Worm (Caenorhabditis elegans) whole organism, L1 larva: Measurements from ENCODE around the gene B0034.5.
A peak's percentile ranks its signal among the peaks of the same experiment; 100 is the strongest.

Source experiments
- F16B12.6 ChIP-seq: fragments of 150-350 bp; optimal IDR thresholded peaks from 2 replicates; lab custom pipeline; 2014; ENCODE audit warnings: missing biosample characterization, missing genetic modification characterization
- Y116A8C.19 ChIP-seq: sonication (generic microtip); optimal IDR thresholded peaks from 2 replicates; lab custom pipeline; 2016; ENCODE audit warnings: missing compliant biosample characterization, missing genetic modification characterization, borderline replicate concordance
- alr-1 ChIP-seq: fragments of 200-800 bp; sonication (Bioruptor generic); optimal IDR thresholded peaks from 2 replicates; lab custom pipeline; 2018; ENCODE audit warnings: borderline replicate concordance, mild to moderate bottlenecking, missing genetic modification characterization, missing compliant biosample characterization
- aly-2 ChIP-seq: fragments of 150-350 bp; optimal IDR thresholded peaks from 2 replicates; lab custom pipeline; 2014; ENCODE audit warnings: missing biosample characterization, missing genetic modification characterization
- ama-1 ChIP-seq: fragments of 150-350 bp; optimal IDR thresholded peaks from 2 replicates; lab custom pipeline; 2014
- ceh-82 ChIP-seq, 3 experiments: fragments of 150-350 bp in 1 of 3; sonication (generic microtip) in 2 of 3; optimal IDR thresholded peaks; 2 replicates each; lab custom pipeline; 2014 to 2017; ENCODE audit warnings: missing biosample characterization in 3 of 3, missing genetic modification characterization in 3 of 3
- ceh-88 ChIP-seq: fragments of 200-800 bp; sonication (Bioruptor generic); IDR thresholded peaks from 2 replicates; pipeline ENCODE4 v1.3.6; 2022; ENCODE audit warnings: missing genetic modification characterization, missing compliant biosample characterization
- ceh-90 ChIP-seq: sonication (generic microtip); optimal IDR thresholded peaks from 2 replicates; lab custom pipeline; 2016; ENCODE audit warnings: missing genetic modification characterization, missing compliant biosample characterization
- dpl-1 ChIP-seq, 3 experiments: fragments of 150-350 bp in 2 of 3; sonication (generic microtip) in 1 of 3; optimal IDR thresholded peaks; 2 replicates each; lab custom pipeline; 2014 to 2017; ENCODE audit warnings: missing biosample characterization in 3 of 3, missing genetic modification characterization in 3 of 3, missing genetic modification reagents in 3 of 3
- dsc-1 ChIP-seq: sonication (generic microtip); optimal IDR thresholded peaks from 2 replicates; lab custom pipeline; 2016; ENCODE audit warnings: mild to moderate bottlenecking, missing genetic modification characterization, missing compliant biosample characterization
- efl-3 ChIP-seq: fragments of 200-800 bp; sonication (Bioruptor generic); optimal IDR thresholded peaks from 2 replicates; lab custom pipeline; 2018; ENCODE audit warnings: mild to moderate bottlenecking, missing genetic modification characterization, missing compliant biosample characterization
- egl-27 ChIP-seq, 2 experiments: fragments of 150-350 bp in 1 of 2; sonication (generic microtip); optimal IDR thresholded peaks; 3 replicates each; lab custom pipeline; 2017 to 2018; ENCODE audit warnings: missing biosample characterization in 2 of 2, missing genetic modification characterization in 2 of 2, missing genetic modification reagents in 2 of 2
- elt-2 ChIP-seq: sonication (generic microtip); optimal IDR thresholded peaks from 2 replicates; lab custom pipeline; 2016; ENCODE audit warnings: missing genetic modification characterization, mild to moderate bottlenecking, inconsistent platforms, missing compliant biosample characterization, missing genetic modification reagents
- ets-5 ChIP-seq: fragments of 200-800 bp; sonication (Bioruptor generic); IDR thresholded peaks from 2 replicates; pipeline ENCODE4 v1.3.6; 2022; ENCODE audit warnings: missing genetic modification characterization, missing compliant biosample characterization
- fkh-10 ChIP-seq: sonication (generic microtip); optimal IDR thresholded peaks from 2 replicates; lab custom pipeline; 2017; ENCODE audit warnings: missing biosample characterization, missing genetic modification reagents, missing genetic modification characterization
- fkh-4 ChIP-seq: sonication (generic microtip); optimal IDR thresholded peaks from 2 replicates; lab custom pipeline; 2016; ENCODE audit warnings: missing compliant biosample characterization, missing genetic modification characterization, borderline replicate concordance
- fkh-8 ChIP-seq: sonication (generic microtip); optimal IDR thresholded peaks from 2 replicates; lab custom pipeline; 2016; ENCODE audit warnings: mild to moderate bottlenecking, missing genetic modification characterization, missing compliant biosample characterization
- grh-1 ChIP-seq: fragments of 200-800 bp; sonication (Bioruptor generic); IDR thresholded peaks from 2 replicates; pipeline ENCODE4 v1.3.6; 2022; ENCODE audit warnings: missing genetic modification reagents, missing genetic modification characterization, missing compliant biosample characterization
- jun-1 ChIP-seq: fragments of 150-350 bp; optimal IDR thresholded peaks from 2 replicates; lab custom pipeline; 2014; ENCODE audit warnings: missing biosample characterization, missing genetic modification reagents, missing genetic modification characterization
- lin-14 ChIP-seq: fragments of 200-800 bp; sonication (Bioruptor generic); optimal IDR thresholded peaks from 2 replicates; lab custom pipeline; 2018; ENCODE audit warnings: mild to moderate bottlenecking, missing genetic modification characterization, moderate library complexity, missing compliant biosample characterization
- lin-15B ChIP-seq: fragments of 150-350 bp; sonication (generic microtip); optimal IDR thresholded peaks from 3 replicates; lab custom pipeline; 2014; ENCODE audit warnings: missing biosample characterization, missing genetic modification characterization
- lin-35 ChIP-seq, 2 experiments: fragments of 150-350 bp; optimal IDR thresholded peaks; 2 replicates each; lab custom pipeline; 2014; ENCODE audit warnings: missing biosample characterization in 2 of 2, missing genetic modification characterization in 2 of 2, missing genetic modification reagents in 2 of 2
- lsy-2 ChIP-seq, 2 experiments: fragments of 150-350 bp; optimal IDR thresholded peaks; 2 replicates each; lab custom pipeline; 2014; ENCODE audit warnings: missing biosample characterization in 2 of 2, missing genetic modification characterization in 2 of 2
- mef-2 ChIP-seq: fragments of 150-350 bp; optimal IDR thresholded peaks from 2 replicates; lab custom pipeline; 2014; ENCODE audit warnings: missing biosample characterization, missing genetic modification characterization
- nhr-12 ChIP-seq: sonication (generic microtip); optimal IDR thresholded peaks from 2 replicates; lab custom pipeline; 2017; ENCODE audit warnings: missing biosample characterization, missing genetic modification characterization
- nhr-20 ChIP-seq: sonication (generic microtip); optimal IDR thresholded peaks from 2 replicates; lab custom pipeline; 2016; ENCODE audit warnings: mild to moderate bottlenecking, missing genetic modification characterization, missing compliant biosample characterization
- nhr-237 ChIP-seq: fragments of 150-350 bp; optimal IDR thresholded peaks from 2 replicates; lab custom pipeline; 2014; ENCODE audit warnings: missing biosample characterization, missing genetic modification characterization
- nhr-47 ChIP-seq: sonication (generic microtip); optimal IDR thresholded peaks from 2 replicates; lab custom pipeline; 2016; ENCODE audit warnings: mild to moderate bottlenecking, missing genetic modification characterization, moderate library complexity, missing compliant biosample characterization
- nhr-71 ChIP-seq: sonication (generic microtip); optimal IDR thresholded peaks from 2 replicates; lab custom pipeline; 2016; ENCODE audit warnings: mild to moderate bottlenecking, missing genetic modification characterization, moderate library complexity, missing compliant biosample characterization
- nhr-76 ChIP-seq: sonication (generic microtip); optimal IDR thresholded peaks from 2 replicates; lab custom pipeline; 2017; ENCODE audit warnings: missing biosample characterization, missing genetic modification characterization
- nhr-84 ChIP-seq: sonication (generic microtip); optimal IDR thresholded peaks from 2 replicates; lab custom pipeline; 2017; ENCODE audit warnings: missing biosample characterization, missing genetic modification characterization
- nhr-85 ChIP-seq: sonication (generic microtip); peaks from one replicate; lab custom pipeline; 2016; ENCODE audit warnings: missing genetic modification characterization, inconsistent platforms, missing compliant biosample characterization
- pag-3 ChIP-seq: sonication (generic microtip); optimal IDR thresholded peaks from 2 replicates; lab custom pipeline; 2017; ENCODE audit warnings: missing genetic modification characterization, mild to moderate bottlenecking, missing compliant biosample characterization, antibody characterized with exemption, borderline replicate concordance; ENCODE audit not compliant: insufficient read depth
- rnt-1 ChIP-seq: sonication (generic microtip); optimal IDR thresholded peaks from 2 replicates; lab custom pipeline; 2016; ENCODE audit warnings: mild to moderate bottlenecking, missing genetic modification characterization, moderate library complexity, missing compliant biosample characterization
- skn-1 ChIP-seq: fragments of 150-350 bp; optimal IDR thresholded peaks from 2 replicates; lab custom pipeline; 2014; ENCODE audit warnings: missing biosample characterization, missing genetic modification characterization
- snpc-4 ChIP-seq: fragments of 150-350 bp; optimal IDR thresholded peaks from 2 replicates; lab custom pipeline; 2014; ENCODE audit warnings: missing biosample characterization, missing genetic modification characterization
- sox-4 ChIP-seq: sonication (generic microtip); optimal IDR thresholded peaks from 2 replicates; lab custom pipeline; 2016; ENCODE audit warnings: missing genetic modification characterization, missing compliant biosample characterization
- sptf-1 ChIP-seq: fragments of 150-350 bp; optimal IDR thresholded peaks from 2 replicates; lab custom pipeline; 2014; ENCODE audit warnings: missing biosample characterization, missing genetic modification characterization
- unc-130 ChIP-seq: fragments of 150-350 bp; optimal IDR thresholded peaks from 2 replicates; lab custom pipeline; 2017; ENCODE audit warnings: missing biosample characterization, missing genetic modification characterization, inconsistent platforms
- unc-98 ChIP-seq: fragments of 200-800 bp; sonication (Bioruptor generic); IDR thresholded peaks from 2 replicates; pipeline ENCODE4 v1.3.6; 2022; ENCODE audit warnings: missing genetic modification characterization, missing compliant biosample characterization
- ztf-4 ChIP-seq: fragments of 150-350 bp; optimal IDR thresholded peaks from 2 replicates; lab custom pipeline; 2014; ENCODE audit warnings: missing biosample characterization, missing genetic modification characterization

Gene B0034.5

ce11 chrII:5966637-5967036, 8.1 kb downstream of the B0034.5 start (continued):
- TF ChIP-seq nhr-237 (tag; lab: Kevin White, UChicago) = no peak
- TF ChIP-seq fkh-8 (tag; lab: Kevin White, UChicago) = peak; percentile 93
- no peak for TF ChIP-seq mef-2 (tag; lab: Kevin White, UChicago)
- no peak for TF ChIP-seq unc-98 (GFP tag; lab: Robert Waterston, UW)
- TF ChIP-seq nhr-47 (tag; lab: Kevin White, UChicago) = peak; percentile 59
- TF ChIP-seq egl-27 (tag; optimal IDR thresholded peaks at IDR 0.05; lab: Kevin White, UChicago) = no peak

DNA sequence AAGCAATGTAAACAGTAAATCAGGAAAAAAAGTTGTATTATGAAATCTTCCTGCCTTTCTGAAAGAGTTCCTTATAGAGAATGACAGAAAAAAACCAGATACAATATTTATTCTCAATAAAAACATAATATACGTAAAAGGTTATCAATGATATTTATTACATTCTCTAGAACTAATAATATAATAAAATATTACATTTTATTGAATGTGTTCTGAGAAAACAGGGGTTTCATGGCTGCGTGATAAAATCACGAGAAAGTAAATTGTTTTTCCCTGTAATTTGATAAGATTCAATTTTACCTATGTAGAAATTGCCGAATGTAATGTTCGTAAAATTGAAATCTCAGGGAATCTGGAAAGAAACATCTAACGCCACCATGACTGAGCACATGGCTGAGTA, 9.8 kb downstream of the B0034.5 start:
- TF ChIP-seq nhr-71 (tag; lab: Kevin White, UChicago) (peak; percentile 0), nhr-12 (tag; lab: Kevin White, UChicago) (no peak), ztf-4 (tag; lab: Kevin White, UChicago) (peak; percentile 13), dsc-1 (tag; lab: Kevin White, UChicago) (peak; percentile 49), fkh-8 (tag; lab: Kevin White, UChicago) (peak; percentile 63), nhr-20 (tag; lab: Kevin White, UChicago) (no peak)
- TF ChIP-seq, all 84 proteins: peak for 4

ce11 chrII:5962343-5962742, 12.4 kb downstream of the B0034.5 start:
- TF ChIP-seq lsy-2 (tag; optimal IDR thresholded peaks at IDR 0.05; lab: Kevin White, UChicago) (peak in 1 of 2 experiments; percentile 15), nhr-71 (tag; lab: Kevin White, UChicago) (peak; percentile 8), Y116A8C.19 (tag; lab: Kevin White, UChicago) (no peak), ceh-82 (tag; optimal IDR thresholded peaks at IDR 0.05; lab: Kevin White, UChicago) (peak in 1 of 3 experiments; percentile 16), fkh-10 (GFP tag; lab: Kevin White, UChicago) (peak; percentile 69), lin-14 (GFP tag; lab: Kevin White, UChicago) (peak; percentile 53), grh-1 (GFP tag; lab: Robert Waterston, UW) (no peak)

DNA sequence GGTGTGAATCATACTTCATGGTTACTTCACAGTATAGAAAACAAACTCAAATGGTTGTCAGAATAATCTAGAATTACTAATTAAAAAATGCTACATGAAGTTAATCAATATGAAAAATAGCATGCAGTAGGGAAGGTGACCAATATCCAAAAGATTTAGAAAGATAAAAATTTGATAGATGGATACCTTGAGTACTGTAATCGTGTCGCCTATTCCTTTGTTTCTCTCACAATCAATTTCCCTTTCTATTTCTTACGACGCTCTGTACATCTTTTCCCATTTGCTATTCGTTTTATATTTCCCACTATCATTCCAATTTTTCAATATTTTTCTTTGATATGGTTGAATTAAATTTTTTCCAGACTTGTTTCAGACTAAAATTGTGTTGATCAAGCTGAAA, 13.5 kb downstream of the B0034.5 start, which contains the start of gene B0034.7:
TSS of gene B0034.7 (plus strand) at position 301 of the 400 bp plus-strand sequence.
- TF ChIP-seq nhr-47 (tag; lab: Kevin White, UChicago) (no peak), unc-98 (GFP tag; lab: Robert Waterston, UW) (no peak), nhr-76 (tag; lab: Kevin White, UChicago) (no peak), elt-2 (tag; lab: Kevin White, UChicago) (no peak), ets-5 (GFP tag; lab: Robert Waterston, UW) (no peak), ceh-88 (no peak), sox-4 (tag; lab: Kevin White, UChicago) (no peak)

ce11 chrII:5959575-5960119, 15.1 kb downstream of the B0034.5 start:
- TF ChIP-seq lin-35 (GFP tag; optimal IDR thresholded peaks at IDR 0.05; lab: Kevin White, UChicago) (no peak), ztf-4 (tag; lab: Kevin White, UChicago) (no peak), lsy-2 (tag; optimal IDR thresholded peaks at IDR 0.05; lab: Kevin White, UChicago) (no peak), jun-1 (tag; lab: Kevin White, UChicago) (no peak), fkh-4 (tag; lab: Kevin White, UChicago) (no peak), mef-2 (tag; lab: Kevin White, UChicago) (no peak), ceh-90 (tag; lab: Kevin White, UChicago) (no peak), aly-2 (no peak), rnt-1 (tag; lab: Kevin White, UChicago) (no peak), sox-4 (tag; lab: Kevin White, UChicago) (peak; percentile 78), F16B12.6 (tag; lab: Kevin White, UChicago) (no peak), ceh-88 (no peak), nhr-12 (tag; lab: Kevin White, UChicago) (no peak), lin-15B (tag; lab: Kevin White, UChicago) (no peak), efl-3 (no peak), skn-1 (tag; lab: Kevin White, UChicago) (no peak), pag-3 (tag; lab: Kevin White, UChicago) (no peak), ama-1 (lab: Kevin White, UChicago) (no peak), nhr-71 (tag; lab: Kevin White, UChicago) (peak; percentile 66), alr-1 (tag; lab: Kevin White, UChicago) (no peak), unc-130 (tag; lab: Kevin White, UChicago) (no peak), snpc-4 (no peak), sptf-1 (tag; lab: Kevin White, UChicago) (no peak), lin-14 (GFP tag; lab: Kevin White, UChicago) (peak; percentile 14), dpl-1 (GFP tag; optimal IDR thresholded peaks at IDR 0.05; lab: Kevin White, UChicago) (no peak), nhr-76 (tag; lab: Kevin White, UChicago) (no peak), nhr-47 (tag; lab: Kevin White, UChicago) (peak; percentile 62), nhr-85 (tag; lab: Kevin White, UChicago) (no peak), dsc-1 (tag; lab: Kevin White, UChicago) (peak; percentile 17), nhr-84 (tag; lab: Kevin White, UChicago) (no peak), ets-5 (GFP tag; lab: Robert Waterston, UW) (no peak)
